Worm (Caenorhabditis elegans): ENCODE results near the gene sri-9.

sri-9 gene

DNA sequence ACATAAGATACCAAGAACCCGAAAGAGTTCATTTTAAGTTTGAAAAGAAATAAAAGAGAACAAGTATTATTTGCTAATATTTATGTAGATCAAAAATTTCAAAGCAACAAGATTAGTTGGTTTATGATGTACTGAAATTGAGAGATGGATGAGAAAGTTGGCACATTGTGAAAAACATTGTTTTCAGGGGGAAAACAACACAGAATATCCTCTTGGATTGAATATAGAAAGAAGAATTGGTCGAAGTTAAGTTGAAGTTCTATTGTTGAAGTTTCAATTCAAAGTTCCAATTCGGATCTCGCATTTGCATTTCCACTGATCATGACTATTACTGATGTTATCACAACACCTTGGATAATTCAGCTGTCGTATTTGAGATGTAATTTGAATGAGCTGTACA lies 632 bp upstream of the sri-9 start:
- TF ChIP-seq unc-62 (GFP tag; optimal IDR thresholded peaks at IDR 0.05) = no peak

DNA sequence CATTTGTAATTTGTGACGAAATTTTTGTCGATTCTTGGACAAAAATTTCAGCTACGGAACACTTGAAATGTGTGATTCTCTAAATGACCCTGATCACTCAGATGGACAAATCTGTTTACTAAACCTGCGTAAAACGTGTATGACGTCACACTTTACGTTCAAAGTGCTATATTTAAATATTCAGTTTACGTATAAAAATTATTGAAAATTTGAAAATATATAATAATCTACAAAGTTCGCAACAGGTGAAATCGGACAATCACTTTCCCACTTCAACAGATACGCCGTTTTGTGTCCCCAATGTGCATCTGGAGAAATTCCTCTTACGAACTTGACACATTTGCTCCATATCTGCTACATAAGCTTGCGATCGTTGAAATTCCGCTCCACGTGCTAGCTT lies 3.9 kb downstream of the sri-9 start, which contains the start of gene srh-131:
srh-131 (plus strand) TSS at position 301 of the 400 bp plus-strand sequence.
- no peak for TF ChIP-seq unc-62 (GFP tag; optimal IDR thresholded peaks at IDR 0.05)

- TF ChIP-seq unc-62 (GFP tag; optimal IDR thresholded peaks at IDR 0.05) = no peak
Observed at ce11 chrV:17008302-17008701, 7.0 kb downstream of the sri-9 start, which contains the start of gene sri-69. Gene sri-69 (minus strand): TSS chrV:17008402.

ce11 chrV:17009342-17010064 lies 8.2 kb downstream of the sri-9 start, which contains the start of the genes clc-12 and clec-240:
Gene clc-12 (minus strand): TSS chrV:17009388.
Gene clec-240 (plus strand): TSS chrV:17010014.
- no peak for TF ChIP-seq unc-62 (GFP tag; optimal IDR thresholded peaks at IDR 0.05)

- TF ChIP-seq unc-62 (GFP tag; optimal IDR thresholded peaks at IDR 0.05) = no peak
Observed at ce11 chrV:17013232-17013631, 12.0 kb downstream of the sri-9 start, which contains the start of gene clec-241. Gene clec-241 (minus strand): TSS chrV:17013332.

ce11 chrV:17014050-17014449 lies 12.8 kb downstream of the sri-9 start, which contains the start of gene clc-13:
Gene clc-13 (plus strand): TSS chrV:17014408.
- TF ChIP-seq unc-62 (GFP tag; optimal IDR thresholded peaks at IDR 0.05) = no peak

DNA sequence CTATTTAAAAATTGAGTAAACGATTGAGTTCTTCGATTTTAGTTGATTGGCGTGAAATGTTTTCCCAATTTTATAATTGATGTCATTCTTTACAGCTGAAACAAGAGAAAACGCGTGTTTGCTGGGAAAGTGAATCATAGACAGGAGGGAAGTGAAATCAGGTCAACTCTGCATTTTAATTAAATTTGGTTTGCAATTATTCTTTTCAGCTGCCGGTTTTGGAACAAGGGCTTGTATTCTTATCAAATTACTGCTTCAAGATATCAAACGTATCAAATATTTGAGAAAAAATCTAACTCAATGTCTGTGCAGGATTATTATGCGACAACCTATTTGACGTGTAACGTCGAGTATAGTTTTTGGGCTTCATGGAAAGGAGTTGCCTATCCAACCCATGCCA lies 15.5 kb downstream of the sri-9 start, which contains the start of gene srh-97:
srh-97 (plus strand) TSS at position 301 of the 400 bp plus-strand sequence.
- TF ChIP-seq unc-62 (GFP tag; optimal IDR thresholded peaks at IDR 0.05) = no peak

ce11 chrV:17019690-17020089 lies 18.4 kb downstream of the sri-9 start, which contains the start of gene F49H6.17:
Gene F49H6.17 (plus strand): TSS chrV:17019990.
- TF ChIP-seq unc-62 (GFP tag; optimal IDR thresholded peaks at IDR 0.05) = no peak

- TF ChIP-seq unc-62 (GFP tag; optimal IDR thresholded peaks at IDR 0.05) = no peak
Observed at ce11 chrV:17021361-17021760, 20.1 kb downstream of the sri-9 start, which contains the start of gene F49H6.12. Gene F49H6.12 (minus strand): TSS chrV:17021461.

- no peak for TF ChIP-seq unc-62 (GFP tag; optimal IDR thresholded peaks at IDR 0.05)
Observed at ce11 chrV:17022613-17023322, 21.5 kb downstream of the sri-9 start, which contains the start of the genes F49H6.8 and F49H6.5. Gene F49H6.8 (minus strand): TSS chrV:17022663. Gene F49H6.5 (plus strand): TSS chrV:17023241.

DNA sequence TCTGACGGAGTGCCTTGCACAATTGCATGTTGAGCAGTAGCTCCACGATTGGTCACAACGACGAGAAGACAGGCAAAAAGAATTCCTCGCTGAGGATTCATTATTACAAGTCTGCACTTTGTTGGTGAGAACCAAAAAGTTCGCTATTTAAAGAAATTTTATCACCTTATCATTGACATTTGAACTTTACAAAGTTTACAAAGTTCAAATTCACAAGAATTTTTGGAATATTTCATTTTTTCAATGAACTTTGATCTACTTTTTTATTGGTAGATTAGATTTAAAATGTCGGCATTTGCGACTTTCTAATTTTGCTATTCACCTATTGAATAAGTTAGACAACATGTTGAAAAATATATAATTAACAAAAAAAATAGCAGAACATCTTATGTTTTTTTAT lies 25.0 kb downstream of the sri-9 start, which contains the start of gene F49H6.15:
F49H6.15 (minus strand) TSS at position 101 of the 400 bp plus-strand sequence.
- TF ChIP-seq unc-62 (GFP tag; optimal IDR thresholded peaks at IDR 0.05) = no peak

ce11 chrV:17030430-17030829 lies 29.2 kb downstream of the sri-9 start:
- TF ChIP-seq unc-62 (GFP tag; optimal IDR thresholded peaks at IDR 0.05) = no peak

ce11 chrV:17035850-17036249 lies 34.6 kb downstream of the sri-9 start, which contains the start of gene srz-94:
Gene srz-94 (minus strand): TSS chrV:17035950.
- TF ChIP-seq unc-62 (GFP tag; optimal IDR thresholded peaks at IDR 0.05) = no peak

DNA sequence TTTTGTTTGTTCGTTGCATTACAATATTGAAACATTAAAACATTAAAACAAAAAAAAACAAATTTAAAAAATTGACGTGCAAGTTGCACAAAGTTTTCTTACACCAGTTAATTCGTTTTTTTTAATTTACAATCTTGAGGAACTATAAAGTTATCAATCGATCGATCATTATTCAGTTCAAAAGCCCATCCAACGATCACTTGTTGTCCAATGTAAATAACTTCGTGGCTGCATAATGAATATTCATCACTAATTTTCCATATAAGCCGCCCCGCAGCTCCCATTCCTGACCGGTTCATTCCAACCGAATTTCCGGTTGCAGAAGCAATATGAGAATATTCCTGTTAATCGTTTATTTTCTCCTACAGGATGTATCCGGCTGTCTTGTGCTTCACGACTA lies 41.0 kb downstream of the sri-9 start, which contains the start of gene hpo-33:
hpo-33 (plus strand) TSS at position 301 of the 400 bp plus-strand sequence.
- no peak for TF ChIP-seq unc-62 (GFP tag; optimal IDR thresholded peaks at IDR 0.05)

DNA sequence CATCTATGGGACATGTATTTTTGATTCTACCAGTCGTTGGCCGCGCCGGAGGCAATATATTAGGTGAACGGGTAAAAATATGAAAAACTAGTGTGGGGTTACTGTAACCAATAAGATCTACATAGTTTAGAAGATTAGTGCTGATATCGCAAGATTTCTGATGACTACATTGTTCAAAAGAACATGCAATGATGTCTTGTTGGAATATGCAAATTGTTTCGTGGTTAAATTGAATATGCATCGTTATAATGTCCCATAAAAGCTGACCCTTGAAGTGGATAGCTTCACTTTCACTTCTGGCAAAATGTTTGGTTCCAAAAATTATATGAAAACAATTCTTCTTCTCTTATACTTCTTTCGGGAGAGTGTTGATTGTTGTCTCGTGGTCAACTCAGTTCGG lies 43.2 kb downstream of the sri-9 start, which contains the start of gene F28B1.2:
F28B1.2 (plus strand) TSS at position 301 of the 400 bp plus-strand sequence.
- TF ChIP-seq unc-62 (GFP tag; optimal IDR thresholded peaks at IDR 0.05) = no peak
